Worm (Caenorhabditis elegans) whole organism, late embryonic: ENCODE data around the gene amt-3.
A peak's percentile ranks its signal among the peaks of the same experiment; 100 is the strongest.

ENCODE experiments used
- F13H6.1 ChIP-seq: sonication (generic microtip); optimal IDR thresholded peaks from 2 replicates; lab custom pipeline; 2016; ENCODE audit warnings: missing genetic modification characterization, missing compliant biosample characterization
- K02D7.2 ChIP-seq: sonication (generic microtip); optimal IDR thresholded peaks from 2 replicates; lab custom pipeline; 2017; ENCODE audit warnings: mild to moderate bottlenecking, missing genetic modification characterization, missing compliant biosample characterization
- T23F11.4 ChIP-seq: fragments of 200-800 bp; sonication (Bioruptor generic); optimal IDR thresholded peaks from 2 replicates; lab custom pipeline; 2018; ENCODE audit warnings: mild to moderate bottlenecking, missing genetic modification characterization, missing compliant biosample characterization
- Y22D7AL.16 ChIP-seq: sonication (generic microtip); optimal IDR thresholded peaks from 2 replicates; lab custom pipeline; 2016; ENCODE audit warnings: missing genetic modification characterization, missing compliant biosample characterization
- ahr-1 ChIP-seq: sonication (generic microtip); optimal IDR thresholded peaks from 2 replicates; lab custom pipeline; 2016; ENCODE audit warnings: missing genetic modification characterization, missing compliant biosample characterization
- ceh-18 ChIP-seq: sonication (generic microtip); optimal IDR thresholded peaks from 2 replicates; lab custom pipeline; 2016; ENCODE audit warnings: missing genetic modification characterization, missing compliant biosample characterization
- ceh-19 ChIP-seq: fragments of 200-800 bp; sonication (Bioruptor generic); optimal IDR thresholded peaks from 2 replicates; lab custom pipeline; 2018; ENCODE audit warnings: mild to moderate bottlenecking, missing genetic modification characterization, missing compliant biosample characterization
- ceh-24 ChIP-seq: sonication (generic microtip); optimal IDR thresholded peaks from 2 replicates; lab custom pipeline; 2016; ENCODE audit warnings: mild to moderate bottlenecking, missing genetic modification characterization, missing compliant biosample characterization
- ceh-31 ChIP-seq: sonication (generic microtip); optimal IDR thresholded peaks from 2 replicates; lab custom pipeline; 2016; ENCODE audit warnings: missing genetic modification characterization, missing compliant biosample characterization
- ceh-45 ChIP-seq: fragments of 200-800 bp; sonication (Bioruptor generic); IDR thresholded peaks from 2 replicates; pipeline ENCODE4 v1.3.6; 2022; ENCODE audit warnings: missing genetic modification reagents, missing genetic modification characterization, missing compliant biosample characterization
- ceh-48 ChIP-seq: sonication (generic microtip); optimal IDR thresholded peaks from 2 replicates; lab custom pipeline; 2016; ENCODE audit warnings: missing genetic modification characterization, inconsistent platforms, missing compliant biosample characterization
- ceh-6 ChIP-seq: fragments of 200-800 bp; sonication (Bioruptor generic); optimal IDR thresholded peaks from 2 replicates; lab custom pipeline; 2018; ENCODE audit warnings: mild to moderate bottlenecking, missing genetic modification characterization, missing compliant biosample characterization
- ceh-9 ChIP-seq: sonication (generic microtip); optimal IDR thresholded peaks from 2 replicates; lab custom pipeline; 2016; ENCODE audit warnings: mild to moderate bottlenecking, missing genetic modification characterization, inconsistent platforms, missing compliant biosample characterization
- che-1 ChIP-seq: sonication (generic microtip); optimal IDR thresholded peaks from 2 replicates; lab custom pipeline; 2016; ENCODE audit warnings: mild to moderate bottlenecking, missing genetic modification characterization, missing compliant biosample characterization
- dmd-4 ChIP-seq: sonication (generic microtip); optimal IDR thresholded peaks from 2 replicates; lab custom pipeline; 2016; ENCODE audit warnings: borderline replicate concordance, missing genetic modification characterization, missing compliant biosample characterization
- elt-2 ChIP-seq: sonication (generic microtip); optimal IDR thresholded peaks from 2 replicates; lab custom pipeline; 2016; ENCODE audit warnings: missing genetic modification reagents, missing genetic modification characterization, missing compliant biosample characterization
- ets-4 ChIP-seq: sonication (generic microtip); optimal IDR thresholded peaks from 2 replicates; lab custom pipeline; 2016; ENCODE audit warnings: missing genetic modification characterization, missing compliant biosample characterization
- eyg-1 ChIP-seq: sonication (generic microtip); optimal IDR thresholded peaks from 2 replicates; lab custom pipeline; 2016; ENCODE audit warnings: missing genotype, missing genetic modification characterization, missing compliant biosample characterization
- fax-1 ChIP-seq: sonication (generic microtip); optimal IDR thresholded peaks from 2 replicates; lab custom pipeline; 2016; ENCODE audit warnings: missing genotype, missing genetic modification characterization, missing compliant biosample characterization
- fkh-10 ChIP-seq: fragments of 150-350 bp; optimal IDR thresholded peaks from 2 replicates; lab custom pipeline; 2014; ENCODE audit warnings: missing biosample characterization, missing genetic modification reagents, missing genetic modification characterization
- gmeb-2 ChIP-seq: sonication (generic microtip); optimal IDR thresholded peaks from 2 replicates; lab custom pipeline; 2016; ENCODE audit warnings: missing genetic modification characterization, inconsistent platforms, missing compliant biosample characterization
- lim-6 ChIP-seq: sonication (generic microtip); optimal IDR thresholded peaks from 2 replicates; lab custom pipeline; 2016; ENCODE audit warnings: missing genetic modification characterization, missing compliant biosample characterization
- lin-11 ChIP-seq: fragments of 200-800 bp; sonication (Bioruptor generic); optimal IDR thresholded peaks from 2 replicates; lab custom pipeline; 2018; ENCODE audit warnings: mild to moderate bottlenecking, missing genetic modification characterization, missing compliant biosample characterization
- madf-2 ChIP-seq: sonication (generic microtip); optimal IDR thresholded peaks from 2 replicates; lab custom pipeline; 2017; ENCODE audit warnings: missing genetic modification characterization, missing compliant biosample characterization
- mec-3 ChIP-seq: sonication (generic microtip); optimal IDR thresholded peaks from 2 replicates; lab custom pipeline; 2016; ENCODE audit warnings: borderline replicate concordance, missing genetic modification characterization, missing compliant biosample characterization
- nhr-232 ChIP-seq: sonication (generic microtip); optimal IDR thresholded peaks from 2 replicates; lab custom pipeline; 2016; ENCODE audit warnings: missing genetic modification characterization, missing compliant biosample characterization
- odd-2 ChIP-seq: sonication (generic microtip); optimal IDR thresholded peaks from 2 replicates; lab custom pipeline; 2017; ENCODE audit warnings: antibody characterized with exemption, mild to moderate bottlenecking, missing genetic modification characterization, missing compliant biosample characterization
- pag-3 ChIP-seq: sonication (generic microtip); optimal IDR thresholded peaks from 2 replicates; lab custom pipeline; 2016; ENCODE audit warnings: missing compliant biosample characterization, missing genetic modification characterization, borderline replicate concordance
- pat-9 ChIP-seq: fragments of 200-800 bp; sonication (Bioruptor generic); optimal IDR thresholded peaks from 2 replicates; lab custom pipeline; 2018; ENCODE audit warnings: mild to moderate bottlenecking, missing genetic modification characterization, moderate library complexity, missing compliant biosample characterization
- pax-1 ChIP-seq: fragments of 150-350 bp; optimal IDR thresholded peaks from 2 replicates; lab custom pipeline; 2014; ENCODE audit warnings: missing biosample characterization, missing genetic modification characterization
- pha-2 ChIP-seq: sonication (generic microtip); optimal IDR thresholded peaks from 2 replicates; lab custom pipeline; 2017; ENCODE audit warnings: mild to moderate bottlenecking, missing genetic modification characterization, missing compliant biosample characterization
- pros-1 ChIP-seq: fragments of 150-350 bp; optimal IDR thresholded peaks from 2 replicates; lab custom pipeline; 2014; ENCODE audit warnings: missing biosample characterization, missing genetic modification reagents, missing genetic modification characterization
- rnt-1 ChIP-seq: sonication (generic microtip); optimal IDR thresholded peaks from 2 replicates; lab custom pipeline; 2016; ENCODE audit warnings: missing genetic modification characterization, missing compliant biosample characterization
- sdc-2 ChIP-seq: sonication (generic microtip); optimal IDR thresholded peaks from 2 replicates; lab custom pipeline; 2016; ENCODE audit warnings: missing genotype, missing genetic modification characterization, missing compliant biosample characterization
- sox-2 ChIP-seq: fragments of 200-800 bp; sonication (Bioruptor generic); IDR thresholded peaks from 2 replicates; pipeline ENCODE4 v1.3.6; 2022; ENCODE audit warnings: missing genetic modification reagents, missing genetic modification characterization, missing compliant biosample characterization
- sox-4 ChIP-seq: sonication (generic microtip); optimal IDR thresholded peaks from 2 replicates; lab custom pipeline; 2017; ENCODE audit warnings: mild to moderate bottlenecking, missing genetic modification characterization, inconsistent platforms, missing compliant biosample characterization
- tbx-2 ChIP-seq: sonication (generic microtip); optimal IDR thresholded peaks from 2 replicates; lab custom pipeline; 2016; ENCODE audit warnings: missing genetic modification characterization, missing compliant biosample characterization
- tbx-7 ChIP-seq: sonication (generic microtip); optimal IDR thresholded peaks from 2 replicates; lab custom pipeline; 2016; ENCODE audit warnings: missing genotype, missing genetic modification characterization, missing compliant biosample characterization
- unc-3 ChIP-seq, 2 experiments: fragments of 200-800 bp in 1 of 2; sonication (Bioruptor generic) in 1 of 2; sonication (generic microtip) in 1 of 2; conservative IDR thresholded peaks in 1 of 2; optimal IDR thresholded peaks in 1 of 2; 2 replicates each; pipeline versions ENCODE4 v1.3.6 to Lab custom; 2016 to 2022; ENCODE audit warnings: missing compliant biosample characterization in 2 of 2, missing genetic modification characterization in 2 of 2, missing genetic modification reagents in 1 of 2
- unc-42 ChIP-seq: sonication (generic microtip); optimal IDR thresholded peaks from 2 replicates; lab custom pipeline; 2016; ENCODE audit warnings: missing genotype, missing genetic modification characterization, missing compliant biosample characterization
- unc-86 ChIP-seq: sonication (generic microtip); optimal IDR thresholded peaks from 2 replicates; lab custom pipeline; 2016; ENCODE audit warnings: missing genetic modification characterization, missing compliant biosample characterization
- zip-5 ChIP-seq: sonication (generic microtip); optimal IDR thresholded peaks from 2 replicates; lab custom pipeline; 2016; ENCODE audit warnings: missing genetic modification characterization, missing compliant biosample characterization

Gene amt-3

ce11 chrII:8328820-8329339, 40.1 kb downstream of the amt-3 start, which contains the start of gene hel-1 (continued):
- TF ChIP-seq sox-2 (GFP tag; lab: Robert Waterston, UW), result no peak

ce11 chrII:8327450-8327849, 41.5 kb downstream of the amt-3 start:
- no peak for TF ChIP-seq ceh-45 (GFP tag; lab: Robert Waterston, UW)
- TF ChIP-seq sdc-2 (tag; lab: Kevin White, UChicago), result no peak
- TF ChIP-seq ahr-1 (tag; lab: Kevin White, UChicago), result no peak
- no peak for TF ChIP-seq che-1 (tag; lab: Kevin White, UChicago)
- no peak for TF ChIP-seq ceh-19 (GFP tag; lab: Kevin White, UChicago)
- no peak for TF ChIP-seq lin-11 (tag; lab: Kevin White, UChicago)
- TF ChIP-seq sox-4 (tag; lab: Kevin White, UChicago), result no peak

ce11 chrII:8326228-8326960, 42.6 kb downstream of the amt-3 start:
- TF ChIP-seq pros-1 (tag; lab: Kevin White, UChicago) (no peak), pat-9 (tag; lab: Kevin White, UChicago) (no peak), pag-3 (tag; lab: Kevin White, UChicago) (no peak), tbx-7 (tag; lab: Kevin White, UChicago) (no peak), ceh-48 (tag; lab: Kevin White, UChicago) (no peak), gmeb-2 (tag; lab: Kevin White, UChicago) (no peak), T23F11.4 (no peak), zip-5 (tag; lab: Kevin White, UChicago) (no peak), ceh-45 (GFP tag; lab: Robert Waterston, UW) (no peak), sox-2 (GFP tag; lab: Robert Waterston, UW) (no peak), unc-3 (GFP tag; conservative IDR thresholded peaks at IDR 0.05; lab: Robert Waterston, UW) (no peak), unc-3 (tag; optimal IDR thresholded peaks at IDR 0.05; lab: Kevin White, UChicago) (no peak), ceh-18 (tag; lab: Kevin White, UChicago) (no peak), lin-11 (tag; lab: Kevin White, UChicago) (no peak), ceh-31 (tag; lab: Kevin White, UChicago) (no peak), madf-2 (tag; lab: Kevin White, UChicago) (no peak), rnt-1 (no peak), unc-42 (tag; lab: Kevin White, UChicago) (no peak)

- TF ChIP-seq eyg-1 (peak; percentile 35), elt-2 (tag; lab: Kevin White, UChicago) (peak; percentile 67), tbx-2 (tag; lab: Kevin White, UChicago) (peak; percentile 50), pax-1 (tag; lab: Kevin White, UChicago) (peak; percentile 47), nhr-232 (no peak), ceh-48 (tag; lab: Kevin White, UChicago) (no peak), ets-4 (no peak), madf-2 (tag; lab: Kevin White, UChicago) (no peak), K02D7.2 (tag; lab: Kevin White, UChicago) (no peak), ceh-9 (tag; lab: Kevin White, UChicago) (no peak), unc-3 (GFP tag; conservative IDR thresholded peaks at IDR 0.05; lab: Robert Waterston, UW) (no peak), unc-3 (tag; optimal IDR thresholded peaks at IDR 0.05; lab: Kevin White, UChicago) (no peak), pag-3 (tag; lab: Kevin White, UChicago) (no peak), fkh-10 (GFP tag; lab: Kevin White, UChicago) (no peak), dmd-4 (tag; lab: Kevin White, UChicago) (no peak), pha-2 (tag; lab: Kevin White, UChicago) (peak; percentile 37), mec-3 (tag; lab: Kevin White, UChicago) (no peak), tbx-7 (tag; lab: Kevin White, UChicago) (no peak), F13H6.1 (tag; lab: Kevin White, UChicago) (no peak), Y22D7AL.16 (tag; lab: Kevin White, UChicago) (no peak), unc-86 (peak; percentile 24), T23F11.4 (peak; percentile 18), odd-2 (tag; lab: Kevin White, UChicago) (no peak), ceh-18 (tag; lab: Kevin White, UChicago) (no peak), pat-9 (tag; lab: Kevin White, UChicago) (peak; percentile 10), ceh-6 (GFP tag; lab: Kevin White, UChicago) (no peak), rnt-1 (peak; percentile 15), lim-6 (tag; lab: Kevin White, UChicago) (no peak), fax-1 (tag; lab: Kevin White, UChicago) (peak; percentile 26), ceh-24 (no peak)
Observed at ce11 chrII:8325002-8325539, 43.9 kb downstream of the amt-3 start, which contains the start of the genes ran-3 and C26D10.3. TSS of gene ran-3 (minus strand) at chrII:8325052. TSS of gene C26D10.3 (plus strand) at chrII:8325386.
